Worm (Caenorhabditis elegans) whole organism, L2 larva: ENCODE measurements around the gene Y46H3D.1.

Experiments
- aly-2 ChIP-seq: fragments of 150-350 bp; optimal IDR thresholded peaks from 2 replicates; lab custom pipeline; 2014; ENCODE audit warnings: missing biosample characterization, missing genetic modification characterization
- ceh-16 ChIP-seq: fragments of 150-350 bp; optimal IDR thresholded peaks from 2 replicates; lab custom pipeline; 2014; ENCODE audit warnings: missing biosample characterization, missing genetic modification characterization
- elt-3 ChIP-seq: sonication (generic microtip); optimal IDR thresholded peaks from 2 replicates; lab custom pipeline; 2017; ENCODE audit warnings: missing biosample characterization, missing genetic modification characterization
- lin-39 ChIP-seq: fragments of 150-350 bp; optimal IDR thresholded peaks from 2 replicates; lab custom pipeline; 2014; ENCODE audit warnings: missing biosample characterization, missing genetic modification reagents, missing genetic modification characterization
- lsy-2 ChIP-seq, 2 experiments: fragments of 150-350 bp in 1 of 2; sonication (generic microtip) in 1 of 2; optimal IDR thresholded peaks; 2 replicates each; lab custom pipeline; 2014 to 2017; ENCODE audit warnings: missing biosample characterization in 2 of 2, missing genetic modification characterization in 2 of 2
- nhr-11 ChIP-seq: fragments of 150-350 bp; optimal IDR thresholded peaks from 2 replicates; lab custom pipeline; 2014; ENCODE audit warnings: missing biosample characterization, missing genetic modification characterization
- nhr-21 ChIP-seq: fragments of 150-350 bp; optimal IDR thresholded peaks from 2 replicates; lab custom pipeline; 2014; ENCODE audit warnings: missing biosample characterization, missing genetic modification characterization
- nhr-23 ChIP-seq: fragments of 150-350 bp; optimal IDR thresholded peaks from 2 replicates; lab custom pipeline; 2014; ENCODE audit warnings: missing biosample characterization, missing genetic modification reagents, missing genetic modification characterization
- nhr-237 ChIP-seq: fragments of 150-350 bp; optimal IDR thresholded peaks from 2 replicates; lab custom pipeline; 2014; ENCODE audit warnings: missing biosample characterization, missing genetic modification characterization
- snpc-4 ChIP-seq: fragments of 150-350 bp; optimal IDR thresholded peaks from 2 replicates; lab custom pipeline; 2014; ENCODE audit warnings: missing biosample characterization, missing genetic modification characterization
- unc-55 ChIP-seq: fragments of 150-350 bp; sonication (generic microtip); optimal IDR thresholded peaks from 3 replicates; lab custom pipeline; 2014; ENCODE audit warnings: missing biosample characterization, missing genetic modification reagents, missing genetic modification characterization
- unc-62 ChIP-seq: fragments of 150-350 bp; optimal IDR thresholded peaks from 2 replicates; lab custom pipeline; 2014; ENCODE audit warnings: missing biosample characterization, missing genetic modification reagents, missing genetic modification characterization
- zag-1 ChIP-seq: fragments of 150-350 bp; optimal IDR thresholded peaks from 2 replicates; lab custom pipeline; 2014; ENCODE audit warnings: missing biosample characterization, missing genetic modification characterization

- TF ChIP-seq elt-3 (tag; lab: Kevin White, UChicago) (no peak), nhr-23 (tag; lab: Kevin White, UChicago) (no peak), zag-1 (tag; lab: Kevin White, UChicago) (no peak), nhr-11 (no peak), nhr-237 (tag; lab: Kevin White, UChicago) (no peak), snpc-4 (tag; lab: Kevin White, UChicago) (no peak), unc-55 (no peak), unc-62 (GFP tag; lab: Kevin White, UChicago) (no peak), lin-39 (tag; lab: Kevin White, UChicago) (no peak), aly-2 (tag; lab: Kevin White, UChicago) (no peak), lsy-2 (tag; optimal IDR thresholded peaks at IDR 0.05; lab: Kevin White, UChicago) (no peak), ceh-16 (tag; lab: Kevin White, UChicago) (no peak), nhr-21 (tag; lab: Kevin White, UChicago) (peak; percentile 41)
Measured at ce11 chrV:1593799-1594420, 48.4 kb upstream of the Y46H3D.1 start, which contains the start of gene F16B4.4.
